Fruit fly (Drosophila melanogaster) whole organism, embryonic: ENCODE data around the gene Art3.
A peak's percentile ranks its signal among the peaks of the same experiment; 100 is the strongest.

ENCODE experiments used
- Asciz ChIP-seq: fragments of 200-800 bp; sonication (Bioruptor generic); optimal IDR thresholded peaks from 2 replicates; lab custom pipeline; 2017; ENCODE audit warnings: missing biosample characterization, mild to moderate bottlenecking, missing genetic modification characterization, missing genetic modification reagents
- BEAF-32 ChIP-seq: fragments of 200-800 bp; sonication (Bioruptor generic); optimal IDR thresholded peaks from 3 replicates; lab custom pipeline; 2017; ENCODE audit warnings: missing biosample characterization, missing genetic modification characterization, mild to moderate bottlenecking, moderate library complexity, missing genetic modification reagents
- CG10321 ChIP-seq: fragments of 200-800 bp; sonication (Bioruptor generic); IDR thresholded peaks from 2 replicates; pipeline ENCODE4 v1.3.6; 2022; ENCODE audit warnings: missing biosample characterization, missing genetic modification characterization
- CG12391 ChIP-seq: fragments of 200-800 bp; sonication (Bioruptor generic); optimal IDR thresholded peaks from 3 replicates; lab custom pipeline; 2018; ENCODE audit warnings: missing biosample characterization, mild to moderate bottlenecking, missing genetic modification characterization, moderate library complexity
- CG13123 ChIP-seq: fragments of 200-800 bp; sonication (Bioruptor generic); optimal IDR thresholded peaks from 2 replicates; lab custom pipeline; 2016; ENCODE audit warnings: missing biosample characterization, missing genetic modification characterization
- CG13424 ChIP-seq: fragments of 200-800 bp; sonication (Bioruptor generic); optimal IDR thresholded peaks from 2 replicates; lab custom pipeline; 2019; ENCODE audit warnings: missing biosample characterization, mild to moderate bottlenecking, missing genetic modification characterization, moderate library complexity
- CG14050 ChIP-seq: fragments of 200-800 bp; sonication (Bioruptor generic); IDR thresholded peaks from 3 replicates; pipeline ENCODE4 v1.3.6; 2022; ENCODE audit warnings: missing biosample characterization, missing genetic modification characterization
- CG15514 ChIP-seq: fragments of 200-800 bp; sonication (Bioruptor generic); optimal IDR thresholded peaks from 3 replicates; lab custom pipeline; 2017; ENCODE audit warnings: missing biosample characterization, missing genetic modification characterization, mild to moderate bottlenecking, moderate library complexity, missing genetic modification reagents
- CG17361 ChIP-seq: fragments of 200-800 bp; sonication (Bioruptor generic); IDR thresholded peaks from 3 replicates; pipeline ENCODE4 v1.3.6; 2022; ENCODE audit warnings: missing biosample characterization, missing genetic modification characterization
- CG17802 ChIP-seq: fragments of 200-800 bp; sonication (Bioruptor generic); optimal IDR thresholded peaks from 2 replicates; lab custom pipeline; 2018; ENCODE audit warnings: missing biosample characterization, mild to moderate bottlenecking, missing genetic modification characterization, moderate library complexity
- CG17829 ChIP-seq: fragments of 200-800 bp; optimal IDR thresholded peaks from 2 replicates; lab custom pipeline; 2019; ENCODE audit warnings: missing biosample characterization, mild to moderate bottlenecking, missing genetic modification characterization, moderate library complexity
- CG2116 ChIP-seq: fragments of 200-800 bp; sonication (Bioruptor generic); optimal IDR thresholded peaks from 3 replicates; lab custom pipeline; 2018; ENCODE audit warnings: missing biosample characterization, mild to moderate bottlenecking, missing genetic modification characterization
- CG4424 ChIP-seq: fragments of 200-800 bp; sonication (Bioruptor generic); optimal IDR thresholded peaks from 3 replicates; lab custom pipeline; 2016; ENCODE audit warnings: missing biosample characterization, missing genetic modification characterization
- CG4617 ChIP-seq: fragments of 200-800 bp; sonication (Bioruptor generic); optimal IDR thresholded peaks from 3 replicates; lab custom pipeline; 2016; ENCODE audit warnings: missing biosample characterization, missing genetic modification characterization, borderline replicate concordance
- CG4730 ChIP-seq: fragments of 200-800 bp; sonication (Bioruptor generic); IDR thresholded peaks from 2 replicates; pipeline ENCODE4 v1.3.6; 2022; ENCODE audit warnings: missing biosample characterization, missing genetic modification characterization
- D19A ChIP-seq: fragments of 200-800 bp; optimal IDR thresholded peaks from 3 replicates; lab custom pipeline; 2019; ENCODE audit warnings: missing biosample characterization, mild to moderate bottlenecking, missing genetic modification characterization, moderate library complexity
- Fer3 ChIP-seq: fragments of 200-800 bp; sonication (Bioruptor generic); optimal IDR thresholded peaks from 2 replicates; lab custom pipeline; 2018; ENCODE audit warnings: missing biosample characterization, mild to moderate bottlenecking, missing genetic modification characterization, moderate library complexity
- HLH3B ChIP-seq: fragments of 200-800 bp; sonication (Bioruptor generic); IDR thresholded peaks from 2 replicates; pipeline ENCODE4 v1.3.6; 2022; ENCODE audit warnings: missing biosample characterization, missing genetic modification characterization
- Hand ChIP-seq: fragments of 200-800 bp; sonication (Bioruptor generic); optimal IDR thresholded peaks from 2 replicates; lab custom pipeline; 2017; ENCODE audit warnings: mild to moderate bottlenecking, missing biosample characterization, missing genetic modification reagents, missing genetic modification characterization
- HmgZ ChIP-seq: fragments of 200-800 bp; sonication (Bioruptor generic); optimal IDR thresholded peaks from 2 replicates; lab custom pipeline; 2018; ENCODE audit warnings: missing biosample characterization, mild to moderate bottlenecking, missing genetic modification characterization
- Hmr ChIP-seq: fragments of 200-800 bp; sonication (Bioruptor generic); optimal IDR thresholded peaks from 3 replicates; lab custom pipeline; 2017; ENCODE audit warnings: mild to moderate bottlenecking, missing biosample characterization, missing genetic modification reagents, missing genetic modification characterization
- Hmx ChIP-seq: fragments of 200-800 bp; sonication (Bioruptor generic); optimal IDR thresholded peaks from 2 replicates; lab custom pipeline; 2016; ENCODE audit warnings: missing biosample characterization, missing genetic modification characterization
- Kr ChIP-seq: fragments of 200-800 bp; sonication (Bioruptor generic); optimal IDR thresholded peaks from 2 replicates; lab custom pipeline; 2017; ENCODE audit warnings: missing biosample characterization, mild to moderate bottlenecking, missing genetic modification characterization
- Lim3 ChIP-seq: fragments of 200-800 bp; sonication (Bioruptor generic); IDR thresholded peaks from 2 replicates; pipeline ENCODE4 v1.3.6; 2022; ENCODE audit warnings: missing biosample characterization, missing genetic modification characterization
- MTF-1 ChIP-seq: fragments of 200-800 bp; sonication (Bioruptor generic); optimal IDR thresholded peaks from 2 replicates; lab custom pipeline; 2018; ENCODE audit warnings: missing biosample characterization, mild to moderate bottlenecking, missing genetic modification characterization, borderline replicate concordance
- Oaz ChIP-seq: fragments of 200-800 bp; sonication (Bioruptor generic); IDR thresholded peaks from 2 replicates; pipeline ENCODE4 v1.3.6; 2022; ENCODE audit warnings: missing biosample characterization, missing genetic modification characterization
- Scr ChIP-seq: fragments of 200-800 bp; sonication (Bioruptor generic); IDR thresholded peaks from 2 replicates; pipeline ENCODE4 v1.3.6; 2022; ENCODE audit warnings: missing biosample characterization, missing genetic modification characterization; ENCODE audit not compliant: partially characterized antibody
- Six4 ChIP-seq: fragments of 200-800 bp; sonication (Bioruptor generic); optimal IDR thresholded peaks from 2 replicates; lab custom pipeline; 2016; ENCODE audit warnings: missing biosample characterization, missing genetic modification characterization
- Spps ChIP-seq: fragments of 200-800 bp; sonication (Bioruptor generic); optimal IDR thresholded peaks from 2 replicates; lab custom pipeline; 2018; ENCODE audit warnings: missing biosample characterization, mild to moderate bottlenecking, missing genetic modification characterization
- Vsx1 ChIP-seq: fragments of 200-800 bp; sonication (Bioruptor generic); optimal IDR thresholded peaks from 2 replicates; lab custom pipeline; 2017; ENCODE audit warnings: missing biosample characterization, mild to moderate bottlenecking, missing genetic modification characterization, missing genetic modification reagents
- YL-1 ChIP-seq: fragments of 200-800 bp; sonication (Bioruptor generic); optimal IDR thresholded peaks from 3 replicates; lab custom pipeline; 2017; ENCODE audit warnings: missing biosample characterization, mild to moderate bottlenecking, missing genetic modification characterization
- bbx ChIP-seq: fragments of 200-800 bp; sonication (Bioruptor generic); IDR thresholded peaks from 2 replicates; pipeline ENCODE4 v1.3.6; 2022; ENCODE audit warnings: missing biosample characterization, missing genetic modification characterization; ENCODE audit not compliant: partially characterized antibody
- cg ChIP-seq: fragments of 200-800 bp; sonication (Bioruptor generic); optimal IDR thresholded peaks from 3 replicates; lab custom pipeline; 2019; ENCODE audit warnings: missing biosample characterization, mild to moderate bottlenecking, missing genetic modification characterization, moderate library complexity
- chif ChIP-seq, 2 experiments: fragments of 200-800 bp; sonication (Bioruptor generic); optimal IDR thresholded peaks; 3 replicates each; lab custom pipeline; 2016; ENCODE audit warnings: missing biosample characterization in 2 of 2, missing genetic modification characterization in 2 of 2
- chm ChIP-seq: fragments of 200-800 bp; sonication (Bioruptor generic); IDR thresholded peaks from 2 replicates; pipeline ENCODE4 v1.3.6; 2022; ENCODE audit warnings: missing biosample characterization, missing genetic modification characterization
- croc ChIP-seq: fragments of 200-800 bp; sonication (Bioruptor generic); conservative IDR thresholded peaks from 3 replicates; pipeline ENCODE4 v1.3.6; 2022; ENCODE audit warnings: missing biosample characterization, missing genetic modification characterization
- dati ChIP-seq: fragments of 200-800 bp; sonication (Bioruptor generic); IDR thresholded peaks from 2 replicates; pipeline ENCODE4 v1.3.6; 2022; ENCODE audit warnings: missing biosample characterization, missing genetic modification characterization
- dpn ChIP-seq, 2 experiments: fragments of 200-800 bp; sonication (Bioruptor generic); optimal IDR thresholded peaks; 3 replicates each; lab custom pipeline; 2016; ENCODE audit warnings: missing biosample characterization in 2 of 2, missing genetic modification characterization in 2 of 2
- gsb-n ChIP-seq: fragments of 200-800 bp; sonication (Bioruptor generic); optimal IDR thresholded peaks from 3 replicates; lab custom pipeline; 2018; ENCODE audit warnings: missing biosample characterization, mild to moderate bottlenecking, missing genetic modification characterization
- gt ChIP-seq: fragments of 200-800 bp; sonication (Bioruptor generic); IDR thresholded peaks from 2 replicates; pipeline ENCODE4 v1.3.6; 2022; ENCODE audit warnings: missing biosample characterization, missing genetic modification characterization
- hb ChIP-seq: fragments of 200-800 bp; sonication (Bioruptor generic); IDR thresholded peaks from 3 replicates; pipeline ENCODE4 v1.3.6; 2022; ENCODE audit warnings: missing biosample characterization, missing genetic modification characterization; ENCODE audit not compliant: partially characterized antibody
- ken ChIP-seq: fragments of 200-800 bp; sonication (Bioruptor generic); IDR thresholded peaks from 3 replicates; pipeline ENCODE4 v1.3.6; 2022; ENCODE audit warnings: missing biosample characterization, missing genetic modification characterization
- odd ChIP-seq: fragments of 200-800 bp; sonication (Bioruptor generic); optimal IDR thresholded peaks from 2 replicates; lab custom pipeline; 2017; ENCODE audit warnings: missing biosample characterization, mild to moderate bottlenecking, missing genetic modification characterization
- pho ChIP-seq: fragments of 200-800 bp; sonication (Bioruptor generic); optimal IDR thresholded peaks from 2 replicates; lab custom pipeline; 2016; ENCODE audit warnings: missing biosample characterization, missing genetic modification characterization
- psq ChIP-seq: fragments of 200-800 bp; sonication (Bioruptor generic); optimal IDR thresholded peaks from 2 replicates; lab custom pipeline; 2017; ENCODE audit warnings: missing biosample characterization, missing genetic modification characterization
- rib ChIP-seq: fragments of 200-800 bp; sonication (Bioruptor generic); IDR thresholded peaks from 2 replicates; pipeline ENCODE4 v1.3.6; 2022; ENCODE audit warnings: missing biosample characterization, missing genetic modification characterization
- sens ChIP-seq: fragments of 200-800 bp; sonication (Bioruptor generic); peaks from one replicate; lab custom pipeline; 2016; ENCODE audit warnings: missing biosample characterization, missing genetic modification characterization
- sens-2 ChIP-seq: fragments of 200-800 bp; sonication (Bioruptor generic); IDR thresholded peaks from 2 replicates; pipeline ENCODE4 v1.3.6; 2022; ENCODE audit warnings: missing biosample characterization, missing genetic modification characterization
- stwl ChIP-seq: fragments of 200-800 bp; sonication (Bioruptor generic); optimal IDR thresholded peaks from 3 replicates; lab custom pipeline; 2018; ENCODE audit warnings: missing biosample characterization, mild to moderate bottlenecking, missing genetic modification characterization, moderate library complexity
- sug ChIP-seq: fragments of 200-800 bp; optimal IDR thresholded peaks from 2 replicates; lab custom pipeline; 2019; ENCODE audit warnings: missing biosample characterization, mild to moderate bottlenecking, missing genetic modification characterization, moderate library complexity

Gene Art3

dm6 chr3R:15250454-15250853, 21.2 kb upstream of the Art3 start (continued):
- TF ChIP-seq Hmr (GFP tag; lab: Kevin White, UChicago) (peak; percentile 93), bbx (GFP tag; lab: Robert Waterston, UW) (no peak), psq (GFP tag; lab: Kevin White, UChicago) (no peak), Oaz (GFP tag; lab: Robert Waterston, UW) (0 out of 2 replicates have a peak, but pooled peaks have one; percentile 21), Lim3 (GFP tag; lab: Robert Waterston, UW) (0 out of 2 replicates have a peak, but pooled peaks have one; percentile 31), Kr (no peak), sug (tag; lab: Kevin White, UChicago) (no peak), Hand (GFP tag; lab: Kevin White, UChicago) (peak; percentile 89), BEAF-32 (no peak), CG4617 (GFP tag; lab: Kevin White, UChicago) (no peak), CG13424 (peak; percentile 76), CG17829 (tag; lab: Kevin White, UChicago) (peak; percentile 52), chif (GFP tag; optimal IDR thresholded peaks at IDR 0.05; lab: Kevin White, UChicago) (no peak), Hmx (no peak), rib (GFP tag; lab: Robert Waterston, UW) (peak; percentile 46; the same call in 1 of the 2 replicates), CG17802 (tag; lab: Kevin White, UChicago) (no peak), MTF-1 (GFP tag; lab: Kevin White, UChicago) (no peak), ken (GFP tag; lab: Robert Waterston, UW) (peak; percentile 65; the same call in 1 of the 3 replicates), CG15514 (GFP tag; lab: Kevin White, UChicago) (peak; percentile 43), dpn (GFP tag; optimal IDR thresholded peaks at IDR 0.05; lab: Kevin White, UChicago) (peak in 1 of 2 experiments; percentile 49), CG10321 (GFP tag; lab: Robert Waterston, UW) (peak; percentile 30; the same call in 1 of the 2 replicates), CG13123 (GFP tag; lab: Kevin White, UChicago) (no peak), YL-1 (GFP tag; lab: Kevin White, UChicago) (peak; percentile 5), D19A (tag; lab: Kevin White, UChicago) (no peak), dati (GFP tag; lab: Robert Waterston, UW) (peak; percentile 49; the same call in 1 of the 2 replicates), CG4730 (peak; percentile 62), gt (GFP tag; lab: Robert Waterston, UW) (0 out of 2 replicates have a peak, but pooled peaks have one; percentile 14), HmgZ (tag; lab: Kevin White, UChicago) (peak; percentile 67), HLH3B (GFP tag; lab: Robert Waterston, UW) (peak; percentile 68), sens-2 (GFP tag; lab: Robert Waterston, UW) (no peak), CG2116 (peak; percentile 25), pho (peak; percentile 46), CG4424 (GFP tag; lab: Kevin White, UChicago) (peak; percentile 24), sens (peak; percentile 76), Fer3 (tag; lab: Kevin White, UChicago) (peak; percentile 74), Scr (no peak), gsb-n (tag; lab: Kevin White, UChicago) (no peak), Spps (tag; lab: Kevin White, UChicago) (no peak), Six4 (no peak), croc (GFP tag; lab: Robert Waterston, UW) (0 out of 3 replicates have a peak, but pooled peaks have one; percentile 21), cg (GFP tag; lab: Kevin White, UChicago) (no peak), Vsx1 (no peak), stwl (tag; lab: Kevin White, UChicago) (no peak), Asciz (GFP tag; lab: Kevin White, UChicago) (no peak), CG14050 (GFP tag; lab: Robert Waterston, UW) (peak; percentile 75), chm (GFP tag; lab: Robert Waterston, UW) (0 out of 2 replicates have a peak, but pooled peaks have one; percentile 53), CG17361 (GFP tag; lab: Robert Waterston, UW) (no peak), hb (no peak), odd (GFP tag; lab: Kevin White, UChicago) (no peak), CG12391 (tag; lab: Kevin White, UChicago) (peak; percentile 80)
